Worm (Caenorhabditis elegans): ENCODE results near the gene sma-3.

ce11 chrIII:6872534-6873150, 8.9 kb upstream of the sma-3 start, which contains the start of gene K04C2.3:
- peak; percentile 4 for TF ChIP-seq him-1 (tag; optimal IDR thresholded peaks at IDR 0.05)
- TF ChIP-seq dao-5 (tag; optimal IDR thresholded peaks at IDR 0.05), result no peak
- TF ChIP-seq W03F9.2 (tag; optimal IDR thresholded peaks at IDR 0.05), result no peak
